Comparison of ENCODE assay signal across 4 fruit fly cellular contexts in the genomic region with DNA sequence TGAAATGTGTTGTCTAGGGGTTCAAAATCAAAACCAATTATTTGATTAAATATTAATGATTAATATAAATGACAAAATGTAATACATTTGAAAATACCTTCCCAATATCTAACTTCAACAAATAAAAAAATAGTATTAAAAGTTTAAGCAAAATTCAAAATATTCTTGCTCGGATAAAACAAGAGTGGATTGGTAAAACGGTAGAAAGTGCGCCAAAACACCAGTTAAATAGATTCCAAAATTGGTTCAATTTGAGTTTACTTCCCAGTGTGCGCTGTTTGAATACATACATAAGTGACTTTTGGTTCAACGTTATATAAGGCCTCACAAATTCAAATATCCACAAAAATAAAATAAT.
TF ChIP-seq lines count a peak whose summit lies in the region.

No protein-coding gene starts in this region.

TF ChIP-seq in whole organism, embryonic, 481 proteins besides CTCF, POLR2A, EP300 and RAD21 (continued from another document and continues in another):
- peak; percentile 39 for TF ChIP-seq CG10543 (GFP tag; optimal IDR thresholded peaks at IDR 0.05; lab: Kevin White, UChicago)
- TF ChIP-seq CG33213 (GFP tag; optimal IDR thresholded peaks at IDR 0.05; lab: Kevin White, UChicago) = no peak
- peak; percentile 49; the same call in 1 of the 2 replicates for TF ChIP-seq sisA (GFP tag; IDR thresholded peaks at IDR 0.05; lab: Robert Waterston, UW)
- no peak for TF ChIP-seq toy (GFP tag; IDR thresholded peaks at IDR 0.05; lab: Robert Waterston, UW)
- TF ChIP-seq Hmr (GFP tag; optimal IDR thresholded peaks at IDR 0.05; lab: Kevin White, UChicago) = peak; percentile 84
- no peak for TF ChIP-seq Deaf1 (tag; optimal IDR thresholded peaks at IDR 0.05; lab: Kevin White, UChicago)
- no peak for TF ChIP-seq br (optimal IDR thresholded peaks at IDR 0.05; lab: Kevin White, UChicago)
- TF ChIP-seq tap (tag; optimal IDR thresholded peaks at IDR 0.05; lab: Kevin White, UChicago) = peak; percentile 38
- peak; percentile 19; the same call in 1 of the 2 replicates for TF ChIP-seq NFAT (GFP tag; IDR thresholded peaks at IDR 0.05; lab: Robert Waterston, UW)
- peak; percentile 51; the same call in 1 of the 3 replicates for TF ChIP-seq Dbx (GFP tag; IDR thresholded peaks at IDR 0.05; lab: Robert Waterston, UW)
- no peak for TF ChIP-seq CG2202 (tag; optimal IDR thresholded peaks at IDR 0.05; lab: Kevin White, UChicago)
- TF ChIP-seq CG9797 (GFP tag; optimal IDR thresholded peaks at IDR 0.05; lab: Kevin White, UChicago) = no peak
- no peak; the same call in 1 of the 2 replicates for TF ChIP-seq Ravus (GFP tag; IDR thresholded peaks at IDR 0.05; lab: Robert Waterston, UW)
- TF ChIP-seq Antp (GFP tag; optimal IDR thresholded peaks at IDR 0.05; lab: Kevin White, UChicago) = no peak
- peak; percentile 40 for TF ChIP-seq CG16815 (GFP tag; optimal IDR thresholded peaks at IDR 0.05; lab: Kevin White, UChicago)
- TF ChIP-seq hth (optimal IDR thresholded peaks at IDR 0.05; lab: Kevin White, UChicago) = no peak
- peak; percentile 43; the same call in 1 of the 2 replicates for TF ChIP-seq rib (GFP tag; IDR thresholded peaks at IDR 0.05; lab: Robert Waterston, UW)
- TF ChIP-seq dati (GFP tag; IDR thresholded peaks at IDR 0.05; lab: Robert Waterston, UW) = no peak
- peak; percentile 52; the same call in 1 of the 2 replicates for TF ChIP-seq CG4730 (GFP tag; IDR thresholded peaks at IDR 0.05; lab: Robert Waterston, UW)
- no peak for TF ChIP-seq grn (GFP tag; optimal IDR thresholded peaks at IDR 0.05; lab: Kevin White, UChicago)
- TF ChIP-seq CG15011 (GFP tag; optimal IDR thresholded peaks at IDR 0.05; lab: Kevin White, UChicago) = peak; percentile 35
- no peak for TF ChIP-seq Nf-YA (GFP tag; IDR thresholded peaks at IDR 0.05; lab: Robert Waterston, UW)
- TF ChIP-seq fu2 (GFP tag; optimal IDR thresholded peaks at IDR 0.05; lab: Kevin White, UChicago) = no peak
- no peak for TF ChIP-seq CG15073 (GFP tag; optimal IDR thresholded peaks at IDR 0.05; lab: Kevin White, UChicago)
- peak; percentile 51 for TF ChIP-seq Blimp-1 (GFP tag; optimal IDR thresholded peaks at IDR 0.05; lab: Kevin White, UChicago)
- TF ChIP-seq tna (GFP tag; IDR thresholded peaks at IDR 0.05; lab: Robert Waterston, UW; ENCODE audit: partially characterized antibody) = no peak
- TF ChIP-seq Usf (GFP tag; optimal IDR thresholded peaks at IDR 0.05; lab: Kevin White, UChicago) = no peak
- TF ChIP-seq CG8359 (GFP tag; optimal IDR thresholded peaks at IDR 0.05; lab: Kevin White, UChicago; ENCODE audit: borderline replicate concordance) = no peak
- peak; percentile 9 for TF ChIP-seq ems (GFP tag; optimal IDR thresholded peaks at IDR 0.05; lab: Kevin White, UChicago)
- TF ChIP-seq CG8290 (GFP tag; optimal IDR thresholded peaks at IDR 0.05; lab: Kevin White, UChicago) = no peak
- TF ChIP-seq CG8290 (tag; optimal IDR thresholded peaks at IDR 0.05; lab: Kevin White, UChicago) = no peak

TF ChIP-seq in whole organism, prepupa, 60 proteins besides CTCF, POLR2A, EP300 and RAD21 (continued from another document and continues in another):
- TF ChIP-seq CG6792 (GFP tag; optimal IDR thresholded peaks at IDR 0.05; lab: Kevin White, UChicago) (peak; percentile 73), fd59A (GFP tag; optimal IDR thresholded peaks at IDR 0.05; lab: Kevin White, UChicago) (peak; percentile 31), topi (GFP tag; optimal IDR thresholded peaks at IDR 0.05; lab: Kevin White, UChicago) (peak; percentile 61), CG15336 (GFP tag; IDR thresholded peaks at IDR 0.05; lab: Robert Waterston, UW) (peak; percentile 91), Eip75B (GFP tag; optimal IDR thresholded peaks at IDR 0.05; lab: Kevin White, UChicago) (peak; percentile 41), cyc (GFP tag; optimal IDR thresholded peaks at IDR 0.05; lab: Kevin White, UChicago) (no peak), CG8119 (GFP tag; IDR thresholded peaks at IDR 0.05; lab: Robert Waterston, UW) (peak; percentile 90), OdsH (GFP tag; optimal IDR thresholded peaks at IDR 0.05; lab: Kevin White, UChicago) (peak; percentile 82), pdm3 (GFP tag; optimal IDR thresholded peaks at IDR 0.05; lab: Kevin White, UChicago) (peak; percentile 72), eg (GFP tag; IDR thresholded peaks at IDR 0.05; lab: Robert Waterston, UW) (peak; percentile 71), CG11294 (GFP tag; IDR thresholded peaks at IDR 0.05; lab: Robert Waterston, UW) (no peak), Sox15 (GFP tag; optimal IDR thresholded peaks at IDR 0.05; lab: Kevin White, UChicago) (peak; percentile 34), Hr38 (GFP tag; optimal IDR thresholded peaks at IDR 0.05; lab: Kevin White, UChicago) (no peak), fd85E (GFP tag; optimal IDR thresholded peaks at IDR 0.05; lab: Kevin White, UChicago) (peak; percentile 41), CG8319 (GFP tag; optimal IDR thresholded peaks at IDR 0.05; lab: Kevin White, UChicago) (peak; percentile 40), Blimp-1 (GFP tag; optimal IDR thresholded peaks at IDR 0.05; lab: Kevin White, UChicago) (peak; percentile 8), dac (GFP tag; optimal IDR thresholded peaks at IDR 0.05; lab: Kevin White, UChicago) (peak; percentile 45), Gug (GFP tag; IDR thresholded peaks at IDR 0.05; lab: Robert Waterston, UW) (no peak), CG1621 (tag; optimal IDR thresholded peaks at IDR 0.05; lab: Kevin White, UChicago) (peak; percentile 40), Hr39 (GFP tag; optimal IDR thresholded peaks at IDR 0.05; lab: Kevin White, UChicago) (peak; percentile 58), CG10631 (GFP tag; optimal IDR thresholded peaks at IDR 0.05; lab: Kevin White, UChicago) (peak; percentile 23), CG6854 (GFP tag; optimal IDR thresholded peaks at IDR 0.05; lab: Kevin White, UChicago) (peak; percentile 22), CG31627 (GFP tag; optimal IDR thresholded peaks at IDR 0.05; lab: Kevin White, UChicago) (peak; percentile 39), lz (GFP tag; optimal IDR thresholded peaks at IDR 0.05; lab: Kevin White, UChicago) (peak; percentile 73), CG3919 (GFP tag; optimal IDR thresholded peaks at IDR 0.05; lab: Kevin White, UChicago) (peak; percentile 60), CG6163 (GFP tag; IDR thresholded peaks at IDR 0.05; lab: Robert Waterston, UW) (peak; percentile 38; the same call in 1 of the 3 replicates), fkh (GFP tag; optimal IDR thresholded peaks at IDR 0.05; lab: Kevin White, UChicago) (peak; percentile 5), CG4318 (GFP tag; optimal IDR thresholded peaks at IDR 0.05; lab: Kevin White, UChicago) (no peak), CG7368 (GFP tag; optimal IDR thresholded peaks at IDR 0.05; lab: Kevin White, UChicago) (peak; percentile 29), svp (GFP tag; lab: Kevin White, UChicago) (peak; percentile 73), net (GFP tag; optimal IDR thresholded peaks at IDR 0.05; lab: Kevin White, UChicago) (peak; percentile 65), Sox14 (GFP tag; optimal IDR thresholded peaks at IDR 0.05; lab: Kevin White, UChicago) (peak; percentile 54), Ets21C (GFP tag; optimal IDR thresholded peaks at IDR 0.05; lab: Kevin White, UChicago) (peak; percentile 9), Eip78C (GFP tag; lab: Kevin White, UChicago) (peak; percentile 94)

TF ChIP-seq in whole organism, pupa, 21 proteins besides CTCF, POLR2A, EP300 and RAD21 (continued from another document):
- TF ChIP-seq Ets98B (GFP tag; IDR thresholded peaks at IDR 0.05; lab: Robert Waterston, UW) = no peak; the same call in none of the 2 replicates
TF ChIP-seq in whole organism, pupa: peak in this region for 11.

TF ChIP-seq in whole organism, wandering third instar larva, 38 proteins besides CTCF, POLR2A, EP300 and RAD21 (continued from another document):
- TF ChIP-seq jim (GFP tag; optimal IDR thresholded peaks at IDR 0.05; lab: Kevin White, UChicago) (no peak), Hnf4 (GFP tag; optimal IDR thresholded peaks at IDR 0.05; lab: Kevin White, UChicago) (peak; percentile 56), Dif (GFP tag; optimal IDR thresholded peaks at IDR 0.05; lab: Kevin White, UChicago; ENCODE audit: partially characterized antibody) (no peak), Hr78 (GFP tag; optimal IDR thresholded peaks at IDR 0.05; lab: Kevin White, UChicago) (no peak), tai (GFP tag; optimal IDR thresholded peaks at IDR 0.05; lab: Kevin White, UChicago) (peak; percentile 44), GATAd (GFP tag; optimal IDR thresholded peaks at IDR 0.05; lab: Kevin White, UChicago) (no peak), sage (GFP tag; optimal IDR thresholded peaks at IDR 0.05; lab: Kevin White, UChicago) (peak; percentile 87), dsf (GFP tag; optimal IDR thresholded peaks at IDR 0.05; lab: Kevin White, UChicago; ENCODE audit: borderline replicate concordance) (peak; percentile 16), Mio (GFP tag; optimal IDR thresholded peaks at IDR 0.05; lab: Kevin White, UChicago) (no peak), pan (optimal IDR thresholded peaks at IDR 0.05; lab: Kevin White, UChicago) (no peak), CrebA (GFP tag; optimal IDR thresholded peaks at IDR 0.05; lab: Kevin White, UChicago; ENCODE audit: borderline replicate concordance) (peak; percentile 50), sv (GFP tag; optimal IDR thresholded peaks at IDR 0.05; lab: Kevin White, UChicago) (peak; percentile 39), Hr83 (GFP tag; optimal IDR thresholded peaks at IDR 0.05; lab: Kevin White, UChicago; ENCODE audit: poor library complexity, severe bottlenecking) (no peak), Dfd (GFP tag; optimal IDR thresholded peaks at IDR 0.05; lab: Kevin White, UChicago) (no peak), Sp1 (GFP tag; optimal IDR thresholded peaks at IDR 0.05; lab: Kevin White, UChicago) (peak; percentile 58), OdsH (GFP tag; optimal IDR thresholded peaks at IDR 0.05; lab: Kevin White, UChicago) (peak; percentile 70), h (GFP tag; optimal IDR thresholded peaks at IDR 0.05; lab: Kevin White, UChicago) (peak; percentile 69)
